Fruit fly (Drosophila melanogaster): ENCODE results near the gene Tengl2.

Gene Tengl2

dm6 chr2L:2228179-2228849 lies 10.9 kb downstream of the Tengl2 start:
- TF ChIP-seq Eip78C (GFP tag) = peak; percentile 37
- TF ChIP-seq CG6276 (GFP tag; optimal IDR thresholded peaks at IDR 0.05) = no peak
- no peak for TF ChIP-seq CG8119 (GFP tag; IDR thresholded peaks at IDR 0.05)
- TF ChIP-seq CG11902 (GFP tag; optimal IDR thresholded peaks at IDR 0.05) = no peak
- no peak for TF ChIP-seq CG34406 (GFP tag; optimal IDR thresholded peaks at IDR 0.05)
- peak; percentile 60 for TF ChIP-seq Sox14 (GFP tag; optimal IDR thresholded peaks at IDR 0.05)
- peak; percentile 52 for TF ChIP-seq Eip93F (GFP tag; optimal IDR thresholded peaks at IDR 0.05)
- TF ChIP-seq Gug (GFP tag; IDR thresholded peaks at IDR 0.05) = no peak
- TF ChIP-seq fkh (GFP tag; optimal IDR thresholded peaks at IDR 0.05) = peak; percentile 58
- peak; percentile 81 for TF ChIP-seq vri (GFP tag; optimal IDR thresholded peaks at IDR 0.05)
- TF ChIP-seq CG15336 (GFP tag; IDR thresholded peaks at IDR 0.05) = 0 out of 2 replicates have a peak, but pooled peaks have one; percentile 16
- TF ChIP-seq svp (GFP tag) = peak; percentile 71
- no peak for TF ChIP-seq Smox (GFP tag; optimal IDR thresholded peaks at IDR 0.05)

- TF ChIP-seq CG3919 (GFP tag; optimal IDR thresholded peaks at IDR 0.05) = peak; percentile 86
- TF ChIP-seq CG8319 (GFP tag; optimal IDR thresholded peaks at IDR 0.05) = no peak
- TF ChIP-seq CG8119 (GFP tag; IDR thresholded peaks at IDR 0.05) = peak; percentile 81
- peak; percentile 80 for TF ChIP-seq CG34406 (GFP tag; optimal IDR thresholded peaks at IDR 0.05)
- TF ChIP-seq Gug (GFP tag; IDR thresholded peaks at IDR 0.05) = peak; percentile 75
- TF ChIP-seq eg (GFP tag; IDR thresholded peaks at IDR 0.05) = peak; percentile 89
- peak; percentile 80 for TF ChIP-seq CG32006 (GFP tag; optimal IDR thresholded peaks at IDR 0.05)
- peak; percentile 68 for TF ChIP-seq dac (GFP tag; optimal IDR thresholded peaks at IDR 0.05)
- peak in 1 of 2 experiments; percentile 50 for TF ChIP-seq salr (GFP tag; optimal IDR thresholded peaks at IDR 0.05)
- TF ChIP-seq Lpt (GFP tag; optimal IDR thresholded peaks at IDR 0.05) = peak; percentile 60
- TF ChIP-seq fd85E (GFP tag; optimal IDR thresholded peaks at IDR 0.05) = peak; percentile 56
- no peak for TF ChIP-seq CG9139 (GFP tag; optimal IDR thresholded peaks at IDR 0.05)
- TF ChIP-seq fkh (GFP tag; optimal IDR thresholded peaks at IDR 0.05) = no peak
- peak; percentile 75 for TF ChIP-seq CG10631 (GFP tag; optimal IDR thresholded peaks at IDR 0.05)
- TF ChIP-seq Hr39 (GFP tag; optimal IDR thresholded peaks at IDR 0.05) = peak; percentile 77
- TF ChIP-seq CG10669 (GFP tag; optimal IDR thresholded peaks at IDR 0.05) = peak; percentile 71
- peak; percentile 30 for TF ChIP-seq Blimp-1 (GFP tag; optimal IDR thresholded peaks at IDR 0.05)
- TF ChIP-seq CG6808 (GFP tag; optimal IDR thresholded peaks at IDR 0.05) = peak; percentile 65
- no peak for TF ChIP-seq Eip93F (GFP tag; optimal IDR thresholded peaks at IDR 0.05)
- peak; percentile 53 for TF ChIP-seq CG16779 (tag; optimal IDR thresholded peaks at IDR 0.05)
- TF ChIP-seq svp (GFP tag) = peak; percentile 94
- peak; percentile 81 for TF ChIP-seq Met (GFP tag; optimal IDR thresholded peaks at IDR 0.05)
- peak; percentile 66 for TF ChIP-seq CG3032 (tag; optimal IDR thresholded peaks at IDR 0.05)
- peak; percentile 86 for TF ChIP-seq pdm3 (GFP tag; optimal IDR thresholded peaks at IDR 0.05)
- TF ChIP-seq cyc (GFP tag; optimal IDR thresholded peaks at IDR 0.05) = peak; percentile 69
- TF ChIP-seq Hr38 (GFP tag; optimal IDR thresholded peaks at IDR 0.05) = no peak
- TF ChIP-seq Eip78C (GFP tag) = peak; percentile 88
- peak; percentile 87 for TF ChIP-seq esn (GFP tag; optimal IDR thresholded peaks at IDR 0.05)
- peak; percentile 87 for TF ChIP-seq Hr4 (GFP tag; optimal IDR thresholded peaks at IDR 0.05)
- TF ChIP-seq fd59A (GFP tag; optimal IDR thresholded peaks at IDR 0.05) = peak; percentile 58
- peak; percentile 65 for TF ChIP-seq Sox15 (GFP tag; optimal IDR thresholded peaks at IDR 0.05)
- peak; percentile 58 for TF ChIP-seq spab (GFP tag; optimal IDR thresholded peaks at IDR 0.05)
- peak; percentile 76 for TF ChIP-seq topi (GFP tag; optimal IDR thresholded peaks at IDR 0.05)
- peak; percentile 62 for TF ChIP-seq CG11762 (GFP tag; optimal IDR thresholded peaks at IDR 0.05; ENCODE audit: insufficient read depth)
- peak; percentile 81 for TF ChIP-seq CG6792 (GFP tag; optimal IDR thresholded peaks at IDR 0.05)
- TF ChIP-seq dsx (GFP tag; optimal IDR thresholded peaks at IDR 0.05; ENCODE audit: poor library complexity, severe bottlenecking) = peak; percentile 73
- TF ChIP-seq achi (GFP tag; optimal IDR thresholded peaks at IDR 0.05) = peak; percentile 74
- peak; percentile 29 to 33 for TF ChIP-seq ss (GFP tag; optimal IDR thresholded peaks at IDR 0.05)
- peak; percentile 80 for TF ChIP-seq CG8632 (GFP tag; optimal IDR thresholded peaks at IDR 0.05)
- TF ChIP-seq lz (GFP tag; optimal IDR thresholded peaks at IDR 0.05) = peak; percentile 70
- TF ChIP-seq Sox14 (GFP tag; optimal IDR thresholded peaks at IDR 0.05) = peak; percentile 85
- TF ChIP-seq CG6276 (GFP tag; optimal IDR thresholded peaks at IDR 0.05) = peak; percentile 72
- TF ChIP-seq CG6854 (GFP tag; optimal IDR thresholded peaks at IDR 0.05) = peak; percentile 30
- peak; percentile 65 for TF ChIP-seq vri (GFP tag; optimal IDR thresholded peaks at IDR 0.05)
These were observed 11.9 kb downstream of the Tengl2 start for dm6 chr2L:2227316-2227715.

Data from whole organism, prepupa.